Fruit fly (Drosophila melanogaster) whole organism, embryonic: ENCODE data around the gene Rab26.

Source experiments
- Asciz ChIP-seq: fragments of 200-800 bp; sonication (Bioruptor generic); optimal IDR thresholded peaks from 2 replicates; lab custom pipeline; 2017; ENCODE audit warnings: missing biosample characterization, mild to moderate bottlenecking, missing genetic modification characterization, missing genetic modification reagents
- CG10209 ChIP-seq: fragments of 200-800 bp; sonication (Bioruptor generic); optimal IDR thresholded peaks from 3 replicates; lab custom pipeline; 2017; ENCODE audit warnings: missing biosample characterization, mild to moderate bottlenecking, missing genetic modification characterization, missing genetic modification reagents
- CG12391 ChIP-seq: fragments of 200-800 bp; sonication (Bioruptor generic); optimal IDR thresholded peaks from 3 replicates; lab custom pipeline; 2018; ENCODE audit warnings: missing biosample characterization, mild to moderate bottlenecking, missing genetic modification characterization, moderate library complexity
- CG13296 ChIP-seq: fragments of 200-800 bp; sonication (Bioruptor generic); optimal IDR thresholded peaks from 3 replicates; lab custom pipeline; 2018; ENCODE audit warnings: missing biosample characterization, mild to moderate bottlenecking, missing genetic modification characterization
- CG15269 ChIP-seq: fragments of 200-800 bp; sonication (Bioruptor generic); optimal IDR thresholded peaks from 2 replicates; lab custom pipeline; 2018; ENCODE audit warnings: missing biosample characterization, mild to moderate bottlenecking, missing genetic modification characterization, moderate library complexity
- CG17328 ChIP-seq: fragments of 200-800 bp; sonication (Bioruptor generic); IDR thresholded peaks from 2 replicates; pipeline ENCODE4 v1.3.6; 2022; ENCODE audit warnings: missing biosample characterization, missing genetic modification characterization
- CG17359 ChIP-seq: fragments of 200-800 bp; sonication (Bioruptor generic); optimal IDR thresholded peaks from 3 replicates; lab custom pipeline; 2018; ENCODE audit warnings: missing biosample characterization, mild to moderate bottlenecking, missing genetic modification characterization, moderate library complexity
- CG18262 ChIP-seq: fragments of 200-800 bp; optimal IDR thresholded peaks from 3 replicates; lab custom pipeline; 2019; ENCODE audit warnings: missing biosample characterization, mild to moderate bottlenecking, missing genetic modification characterization, moderate library complexity
- CG18476 ChIP-seq: fragments of 200-800 bp; sonication (Bioruptor generic); optimal IDR thresholded peaks from 2 replicates; lab custom pipeline; 2016; ENCODE audit warnings: missing biosample characterization, mild to moderate bottlenecking, missing genetic modification characterization
- CG2120 ChIP-seq: fragments of 200-800 bp; sonication (Bioruptor generic); optimal IDR thresholded peaks from 3 replicates; lab custom pipeline; 2016; ENCODE audit warnings: missing biosample characterization, missing genetic modification characterization
- CG3065 ChIP-seq: fragments of 200-800 bp; sonication (Bioruptor generic); optimal IDR thresholded peaks from 2 replicates; lab custom pipeline; 2016; ENCODE audit warnings: missing biosample characterization, missing genetic modification characterization
- CG33557 ChIP-seq: fragments of 200-800 bp; sonication (Bioruptor generic); optimal IDR thresholded peaks from 2 replicates; lab custom pipeline; 2019; ENCODE audit warnings: missing biosample characterization, mild to moderate bottlenecking, missing genetic modification characterization, moderate library complexity
- CG3847 ChIP-seq: fragments of 200-800 bp; sonication (Bioruptor generic); IDR thresholded peaks from 2 replicates; pipeline ENCODE4 v1.3.6; 2022; ENCODE audit warnings: missing biosample characterization, missing genetic modification characterization
- CG5180 ChIP-seq: fragments of 200-800 bp; sonication (Bioruptor generic); optimal IDR thresholded peaks from 3 replicates; lab custom pipeline; 2017; ENCODE audit warnings: missing biosample characterization, missing genetic modification characterization, mild to moderate bottlenecking, moderate library complexity, missing genetic modification reagents
- CG6689 ChIP-seq: fragments of 200-800 bp; sonication (Bioruptor generic); IDR thresholded peaks from 2 replicates; pipeline ENCODE4 v1.3.6; 2022; ENCODE audit warnings: missing biosample characterization, missing genetic modification characterization
- CG8944 ChIP-seq: fragments of 200-800 bp; sonication (Bioruptor generic); optimal IDR thresholded peaks from 3 replicates; lab custom pipeline; 2016; ENCODE audit warnings: missing biosample characterization, missing genetic modification characterization
- CG9437 ChIP-seq: fragments of 200-800 bp; sonication (Bioruptor generic); optimal IDR thresholded peaks from 2 replicates; lab custom pipeline; 2018; ENCODE audit warnings: missing biosample characterization, mild to moderate bottlenecking, missing genetic modification characterization
- CTCF ChIP-seq: fragments of 200-800 bp; sonication (Bioruptor generic); optimal IDR thresholded peaks from 2 replicates; lab custom pipeline; 2017; ENCODE audit warnings: missing biosample characterization, mild to moderate bottlenecking, missing genetic modification characterization, moderate library complexity
- CkIIα-i1 ChIP-seq: fragments of 200-800 bp; sonication (Bioruptor generic); IDR thresholded peaks from 2 replicates; pipeline ENCODE4 v1.3.6; 2022; ENCODE audit warnings: missing biosample characterization, missing genetic modification characterization
- CrebB ChIP-seq: fragments of 200-800 bp; sonication (Bioruptor generic); optimal IDR thresholded peaks from 3 replicates; lab custom pipeline; 2018; ENCODE audit warnings: missing biosample characterization, mild to moderate bottlenecking, missing genetic modification characterization
- D ChIP-seq, 2 experiments: fragments of 200-800 bp in 1 of 2; fragments of >200 bp in 1 of 2; sonication (Bioruptor generic) in 1 of 2; optimal IDR thresholded peaks; 2 replicates in 1 of 2; 3 replicates in 1 of 2; lab custom pipeline; 2017; ENCODE audit warnings: mild to moderate bottlenecking in 1 of 2, missing biosample characterization in 1 of 2, missing genetic modification characterization in 1 of 2, missing genetic modification reagents in 1 of 2
- Elba2 ChIP-seq: fragments of 200-800 bp; sonication (Bioruptor generic); optimal IDR thresholded peaks from 3 replicates; lab custom pipeline; 2016; ENCODE audit warnings: missing biosample characterization, missing genetic modification characterization
- GATAe ChIP-seq: fragments of 200-800 bp; sonication (Bioruptor generic); conservative IDR thresholded peaks from 2 replicates; pipeline ENCODE4 v1.3.6; 2022; ENCODE audit warnings: missing biosample characterization, missing genetic modification characterization
- Hand ChIP-seq: fragments of 200-800 bp; sonication (Bioruptor generic); optimal IDR thresholded peaks from 2 replicates; lab custom pipeline; 2017; ENCODE audit warnings: mild to moderate bottlenecking, missing biosample characterization, missing genetic modification reagents, missing genetic modification characterization
- Lim3 ChIP-seq: fragments of 200-800 bp; sonication (Bioruptor generic); IDR thresholded peaks from 2 replicates; pipeline ENCODE4 v1.3.6; 2022; ENCODE audit warnings: missing biosample characterization, missing genetic modification characterization
- MBD-R2 ChIP-seq: fragments of 200-800 bp; sonication (Bioruptor generic); IDR thresholded peaks from 2 replicates; pipeline ENCODE4 v1.3.6; 2022; ENCODE audit warnings: missing biosample characterization, missing genetic modification characterization
- MTF-1 ChIP-seq: fragments of 200-800 bp; sonication (Bioruptor generic); optimal IDR thresholded peaks from 2 replicates; lab custom pipeline; 2018; ENCODE audit warnings: missing biosample characterization, mild to moderate bottlenecking, missing genetic modification characterization, borderline replicate concordance
- Rx ChIP-seq: fragments of 200-800 bp; sonication (Bioruptor generic); IDR thresholded peaks from 2 replicates; pipeline ENCODE4 v1.3.6; 2022; ENCODE audit warnings: missing biosample characterization, missing genetic modification characterization
- Taf1 ChIP-seq: fragments of 200-800 bp; sonication (Bioruptor generic); IDR thresholded peaks from 2 replicates; pipeline ENCODE4 v1.3.6; 2022; ENCODE audit warnings: missing biosample characterization, missing genetic modification characterization
- ab ChIP-seq: fragments of 200-800 bp; sonication (Bioruptor generic); optimal IDR thresholded peaks from 2 replicates; lab custom pipeline; 2016; ENCODE audit warnings: missing biosample characterization, missing genetic modification characterization
- cas ChIP-seq: fragments of 200-800 bp; sonication (Bioruptor generic); IDR thresholded peaks from 2 replicates; pipeline ENCODE4 v1.3.6; 2022; ENCODE audit warnings: missing biosample characterization, missing genetic modification characterization
- corto ChIP-seq: fragments of 200-800 bp; sonication (Bioruptor generic); optimal IDR thresholded peaks from 2 replicates; lab custom pipeline; 2016; ENCODE audit warnings: missing biosample characterization, mild to moderate bottlenecking, missing genetic modification characterization, moderate library complexity
- dysf ChIP-seq: fragments of 200-800 bp; sonication (Bioruptor generic); IDR thresholded peaks from 3 replicates; pipeline ENCODE4 v1.3.6; 2022; ENCODE audit warnings: missing biosample characterization, missing genetic modification characterization
- ftz-f1 ChIP-seq: fragments of 200-800 bp; sonication (Bioruptor generic); optimal IDR thresholded peaks from 2 replicates; lab custom pipeline; 2016; ENCODE audit warnings: missing biosample characterization, missing genetic modification characterization
- gt ChIP-seq: fragments of 200-800 bp; sonication (Bioruptor generic); IDR thresholded peaks from 2 replicates; pipeline ENCODE4 v1.3.6; 2022; ENCODE audit warnings: missing biosample characterization, missing genetic modification characterization
- jigr1 ChIP-seq: fragments of 200-800 bp; sonication (Bioruptor generic); IDR thresholded peaks from 3 replicates; pipeline ENCODE4 v1.3.6; 2022; ENCODE audit warnings: missing biosample characterization, missing genetic modification characterization
- jing ChIP-seq: fragments of 200-800 bp; sonication (Bioruptor generic); optimal IDR thresholded peaks from 2 replicates; lab custom pipeline; 2018; ENCODE audit warnings: missing biosample characterization, mild to moderate bottlenecking, missing genetic modification characterization
- maf-S ChIP-seq: fragments of 200-800 bp; sonication (Bioruptor generic); optimal IDR thresholded peaks from 2 replicates; lab custom pipeline; 2016; ENCODE audit warnings: missing biosample characterization, missing genetic modification characterization
- pan ChIP-seq, 4 experiments: fragments of >200 bp in 3 of 4; fragments of 200-800 bp in 1 of 4; sonication (Bioruptor generic) in 1 of 4; optimal IDR thresholded peaks in 3 of 4; IDR thresholded peaks in 1 of 4; 2 replicates each; pipeline versions ENCODE4 v1.3.6 to Lab custom; 2017 to 2022; ENCODE audit warnings: missing biosample characterization in 2 of 4, missing genetic modification characterization in 2 of 4, mixed read lengths in 1 of 4
- pfk ChIP-seq: fragments of 200-800 bp; sonication (Bioruptor generic); optimal IDR thresholded peaks from 2 replicates; lab custom pipeline; 2018; ENCODE audit warnings: missing biosample characterization, mild to moderate bottlenecking, missing genetic modification characterization, moderate library complexity
- pzg ChIP-seq: fragments of 200-800 bp; sonication (Bioruptor generic); optimal IDR thresholded peaks from 3 replicates; lab custom pipeline; 2018; ENCODE audit warnings: missing biosample characterization, mild to moderate bottlenecking, missing genetic modification characterization, moderate library complexity
- ranshi ChIP-seq: fragments of 200-800 bp; sonication (Bioruptor generic); IDR thresholded peaks from 2 replicates; pipeline ENCODE4 v1.3.6; 2022; ENCODE audit warnings: missing biosample characterization, missing genetic modification characterization
- schlank ChIP-seq: fragments of 200-800 bp; sonication (Bioruptor generic); optimal IDR thresholded peaks from 2 replicates; lab custom pipeline; 2018; ENCODE audit warnings: missing biosample characterization, mild to moderate bottlenecking, missing genetic modification characterization
- slou ChIP-seq: fragments of 200-800 bp; sonication (Bioruptor generic); optimal IDR thresholded peaks from 3 replicates; lab custom pipeline; 2016; ENCODE audit warnings: missing biosample characterization, missing genetic modification characterization
- slp2 ChIP-seq: fragments of 200-800 bp; sonication (Bioruptor generic); optimal IDR thresholded peaks from 2 replicates; lab custom pipeline; 2016; ENCODE audit warnings: missing biosample characterization, missing genetic modification characterization
- ssp ChIP-seq: fragments of 200-800 bp; sonication (Bioruptor generic); IDR thresholded peaks from 2 replicates; pipeline ENCODE4 v1.3.6; 2022; ENCODE audit warnings: missing biosample characterization, missing genetic modification characterization
- vvl ChIP-seq: fragments of 200-800 bp; sonication (Bioruptor generic); IDR thresholded peaks from 2 replicates; pipeline ENCODE4 v1.3.6; 2022; ENCODE audit warnings: missing biosample characterization, missing genetic modification characterization
- wdn ChIP-seq: fragments of 200-800 bp; sonication (Bioruptor generic); IDR thresholded peaks from 2 replicates; pipeline ENCODE4 v1.3.6; 2022; ENCODE audit warnings: missing biosample characterization, missing genetic modification characterization

Gene Rab26

dm6 chr3L:21276296-21277257 lies 42.0 kb upstream of the Rab26 start (continued):
- TF ChIP-seq CG17328 (GFP tag; lab: Robert Waterston, UW): no peak
- peak; percentile 87 for TF ChIP-seq CG18262
- TF ChIP-seq Rx (GFP tag; lab: Robert Waterston, UW): no peak
- no peak for TF ChIP-seq jigr1 (GFP tag; lab: Robert Waterston, UW)
- no peak for TF ChIP-seq CrebB (tag; lab: Kevin White, UChicago)
- TF ChIP-seq Elba2 (GFP tag; lab: Kevin White, UChicago): no peak
- TF ChIP-seq CG3065 (GFP tag; lab: Kevin White, UChicago): no peak
- TF ChIP-seq MBD-R2: no peak
- TF ChIP-seq CG2120: peak; percentile 76
- no peak for TF ChIP-seq ssp (GFP tag; lab: Robert Waterston, UW)
- TF ChIP-seq CG3847 (GFP tag; lab: Robert Waterston, UW): peak; percentile 42; the same call in 1 of the 2 replicates
- TF ChIP-seq pzg (GFP tag; lab: Kevin White, UChicago): no peak
- TF ChIP-seq CG10209: peak; percentile 60
- peak; percentile 11 for TF ChIP-seq CG5180 (GFP tag; lab: Kevin White, UChicago)
- TF ChIP-seq schlank: peak; percentile 1
- no peak for TF ChIP-seq ab (GFP tag; lab: Kevin White, UChicago)
- TF ChIP-seq CG15269 (tag; lab: Kevin White, UChicago): peak; percentile 57
- no peak for TF ChIP-seq pan (optimal IDR thresholded peaks at IDR 0.05; lab: Kevin White, UChicago)
- TF ChIP-seq pan (GFP tag; optimal IDR thresholded peaks at IDR 0.05 in 1 of 2, IDR thresholded peaks at IDR 0.05 in 1 of 2): peak in 1 of 2 experiments; percentile 4
- no peak for TF ChIP-seq gt (GFP tag; lab: Robert Waterston, UW)
- TF ChIP-seq ftz-f1: no peak
- no peak for TF ChIP-seq CkIIα-i1 (GFP tag; lab: Robert Waterston, UW)
- no peak for TF ChIP-seq GATAe
- peak; percentile 61 for TF ChIP-seq CG8944
- TF ChIP-seq MTF-1 (GFP tag; lab: Kevin White, UChicago): peak; percentile 1
- peak; percentile 37 for TF ChIP-seq maf-S (GFP tag; lab: Kevin White, UChicago)
- TF ChIP-seq cas: no peak
- peak; percentile 2 for TF ChIP-seq CTCF (GFP tag; lab: Kevin White, UChicago)
- TF ChIP-seq jing (GFP tag; lab: Kevin White, UChicago): peak; percentile 50
- peak; percentile 72 for TF ChIP-seq CG12391 (tag; lab: Kevin White, UChicago)
- TF ChIP-seq D (optimal IDR thresholded peaks at IDR 0.05; lab: Kevin White, UChicago): no peak
- peak; percentile 62 for TF ChIP-seq D (GFP tag; optimal IDR thresholded peaks at IDR 0.05; lab: Kevin White, UChicago)
- peak; percentile 43 for TF ChIP-seq CG6689 (GFP tag; lab: Robert Waterston, UW)
- TF ChIP-seq CG13296 (GFP tag; lab: Kevin White, UChicago): peak; percentile 24
- peak; percentile 48 for TF ChIP-seq CG17359 (tag; lab: Kevin White, UChicago)
- TF ChIP-seq ranshi (GFP tag; lab: Robert Waterston, UW): no peak
- TF ChIP-seq vvl: peak; percentile 7; the same call in 1 of the 2 replicates
- peak; percentile 65 for TF ChIP-seq dysf (GFP tag; lab: Robert Waterston, UW)
- no peak for TF ChIP-seq Lim3 (GFP tag; lab: Robert Waterston, UW)
- TF ChIP-seq Taf1 (GFP tag; lab: Robert Waterston, UW): no peak; the same call in 1 of the 2 replicates
- peak; percentile 73 for TF ChIP-seq CG9437 (GFP tag; lab: Kevin White, UChicago)
- TF ChIP-seq CG18476 (GFP tag; lab: Kevin White, UChicago): peak; percentile 66
- no peak for TF ChIP-seq pfk (GFP tag; lab: Kevin White, UChicago)
- TF ChIP-seq Asciz: peak; percentile 73
- TF ChIP-seq slp2: peak; percentile 48
- peak; percentile 56 for TF ChIP-seq CG33557 (GFP tag; lab: Kevin White, UChicago)
- TF ChIP-seq slou (GFP tag; lab: Kevin White, UChicago): no peak
- TF ChIP-seq wdn (GFP tag; lab: Robert Waterston, UW): no peak
- TF ChIP-seq corto (GFP tag; lab: Kevin White, UChicago): no peak
- peak; percentile 21 for TF ChIP-seq Hand (GFP tag; lab: Kevin White, UChicago)
